Fruit fly (Drosophila melanogaster) whole organism, prepupa: Measurements from ENCODE around the gene CG5412.

Source experiments
- CG10669 ChIP-seq: fragments of 200-800 bp; sonication (Bioruptor generic); optimal IDR thresholded peaks from 3 replicates; lab custom pipeline; 2018; ENCODE audit warnings: missing biosample characterization, mild to moderate bottlenecking, missing genetic modification characterization, moderate library complexity
- CG1621 ChIP-seq: fragments of 200-800 bp; sonication (Bioruptor generic); optimal IDR thresholded peaks from 3 replicates; lab custom pipeline; 2018; ENCODE audit warnings: missing biosample characterization, mild to moderate bottlenecking, missing genetic modification characterization
- CG16779 ChIP-seq: fragments of 200-800 bp; sonication (Bioruptor generic); optimal IDR thresholded peaks from 3 replicates; lab custom pipeline; 2017; ENCODE audit warnings: missing biosample characterization, mild to moderate bottlenecking, missing genetic modification characterization
- CG31627 ChIP-seq: fragments of 200-800 bp; sonication (Bioruptor generic); optimal IDR thresholded peaks from 3 replicates; lab custom pipeline; 2016; ENCODE audit warnings: missing biosample characterization, missing genetic modification characterization
- CG32006 ChIP-seq: fragments of 200-800 bp; sonication (Bioruptor generic); optimal IDR thresholded peaks from 3 replicates; lab custom pipeline; 2017; ENCODE audit warnings: missing biosample characterization, mild to moderate bottlenecking, missing genetic modification characterization
- CG34406 ChIP-seq: fragments of 200-800 bp; sonication (Bioruptor generic); optimal IDR thresholded peaks from 3 replicates; lab custom pipeline; 2016; ENCODE audit warnings: missing biosample characterization, missing genetic modification characterization
- CG4318 ChIP-seq: fragments of 200-800 bp; sonication (Bioruptor generic); optimal IDR thresholded peaks from 3 replicates; lab custom pipeline; 2017; ENCODE audit warnings: missing biosample characterization, mild to moderate bottlenecking, missing genetic modification characterization
- CG6163 ChIP-seq: fragments of 200-800 bp; sonication (Bioruptor generic); IDR thresholded peaks from 3 replicates; pipeline ENCODE4 v1.3.6; 2022; ENCODE audit warnings: missing biosample characterization, missing genetic modification characterization
- CG6276 ChIP-seq: fragments of 200-800 bp; sonication (Bioruptor generic); optimal IDR thresholded peaks from 2 replicates; lab custom pipeline; 2017; ENCODE audit warnings: missing biosample characterization, mild to moderate bottlenecking, missing genetic modification characterization
- CG6792 ChIP-seq: fragments of 200-800 bp; sonication (Bioruptor generic); optimal IDR thresholded peaks from 3 replicates; lab custom pipeline; 2016; ENCODE audit warnings: missing biosample characterization, missing genetic modification characterization
- CG6808 ChIP-seq: fragments of 200-800 bp; sonication (Bioruptor generic); optimal IDR thresholded peaks from 3 replicates; lab custom pipeline; 2017; ENCODE audit warnings: missing biosample characterization, missing genetic modification characterization, mild to moderate bottlenecking, moderate library complexity, missing genetic modification reagents
- CG6854 ChIP-seq: fragments of 200-800 bp; sonication (Bioruptor generic); optimal IDR thresholded peaks from 2 replicates; lab custom pipeline; 2017; ENCODE audit warnings: missing biosample characterization, mild to moderate bottlenecking, missing genetic modification characterization
- CG8119 ChIP-seq: fragments of 200-800 bp; sonication (Bioruptor generic); IDR thresholded peaks from 3 replicates; pipeline ENCODE4 v1.3.6; 2022; ENCODE audit warnings: missing biosample characterization, missing genetic modification characterization
- CG8319 ChIP-seq: fragments of 200-800 bp; sonication (Bioruptor generic); optimal IDR thresholded peaks from 3 replicates; lab custom pipeline; 2016; ENCODE audit warnings: missing biosample characterization, missing genetic modification characterization
- CG8632 ChIP-seq: fragments of 200-800 bp; sonication (Bioruptor generic); optimal IDR thresholded peaks from 3 replicates; lab custom pipeline; 2016; ENCODE audit warnings: missing biosample characterization, missing genetic modification characterization
- CG9139 ChIP-seq: fragments of 200-800 bp; sonication (Bioruptor generic); optimal IDR thresholded peaks from 3 replicates; lab custom pipeline; 2017; ENCODE audit warnings: missing biosample characterization, mild to moderate bottlenecking, missing genetic modification characterization
- Eip78C ChIP-seq: fragments of 200-800 bp; sonication (Bioruptor generic); peaks from one replicate; lab custom pipeline; 2016; ENCODE audit warnings: missing biosample characterization, missing genetic modification characterization
- Ets21C ChIP-seq: fragments of 200-800 bp; sonication (Bioruptor generic); optimal IDR thresholded peaks from 3 replicates; lab custom pipeline; 2016; ENCODE audit warnings: missing biosample characterization, missing genetic modification characterization
- Gug ChIP-seq: fragments of 200-800 bp; sonication (Bioruptor generic); IDR thresholded peaks from 2 replicates; pipeline ENCODE4 v1.3.6; 2022; ENCODE audit warnings: missing biosample characterization, missing genetic modification characterization
- Hr39 ChIP-seq: fragments of 200-800 bp; sonication (Bioruptor generic); optimal IDR thresholded peaks from 2 replicates; lab custom pipeline; 2016; ENCODE audit warnings: missing biosample characterization, missing genetic modification characterization
- Hr4 ChIP-seq: fragments of 200-800 bp; sonication (Bioruptor generic); optimal IDR thresholded peaks from 3 replicates; lab custom pipeline; 2016; ENCODE audit warnings: missing biosample characterization, missing genetic modification characterization
- Lpt ChIP-seq: fragments of 200-800 bp; sonication (Bioruptor generic); optimal IDR thresholded peaks from 3 replicates; lab custom pipeline; 2016; ENCODE audit warnings: missing biosample characterization, missing genetic modification characterization
- Met ChIP-seq: fragments of 200-800 bp; sonication (Bioruptor generic); optimal IDR thresholded peaks from 3 replicates; lab custom pipeline; 2016; ENCODE audit warnings: missing biosample characterization, missing genetic modification characterization
- Sox102F ChIP-seq: fragments of 200-800 bp; sonication (Bioruptor generic); optimal IDR thresholded peaks from 2 replicates; lab custom pipeline; 2016; ENCODE audit warnings: missing biosample characterization, mild to moderate bottlenecking, missing genetic modification characterization
- Sox14 ChIP-seq: fragments of 200-800 bp; sonication (Bioruptor generic); optimal IDR thresholded peaks from 3 replicates; lab custom pipeline; 2016; ENCODE audit warnings: missing biosample characterization, missing genetic modification characterization
- Sox15 ChIP-seq: fragments of 200-800 bp; sonication (Bioruptor generic); optimal IDR thresholded peaks from 3 replicates; lab custom pipeline; 2016; ENCODE audit warnings: missing biosample characterization, missing genetic modification characterization
- achi ChIP-seq: fragments of 200-800 bp; sonication (Bioruptor generic); optimal IDR thresholded peaks from 3 replicates; lab custom pipeline; 2016; ENCODE audit warnings: missing biosample characterization, missing genetic modification characterization
- acj6 ChIP-seq: fragments of 200-800 bp; sonication (Bioruptor generic); optimal IDR thresholded peaks from 3 replicates; lab custom pipeline; 2016; ENCODE audit warnings: missing biosample characterization, missing genetic modification characterization
- cyc ChIP-seq: fragments of 200-800 bp; sonication (Bioruptor generic); optimal IDR thresholded peaks from 3 replicates; lab custom pipeline; 2016; ENCODE audit warnings: missing biosample characterization, missing genetic modification characterization
- eg ChIP-seq: fragments of 200-800 bp; sonication (Bioruptor generic); IDR thresholded peaks from 3 replicates; pipeline ENCODE4 v1.3.6; 2022; ENCODE audit warnings: missing biosample characterization, missing genetic modification characterization
- esn ChIP-seq: fragments of 200-800 bp; sonication (Bioruptor generic); optimal IDR thresholded peaks from 2 replicates; lab custom pipeline; 2016; ENCODE audit warnings: missing biosample characterization, mild to moderate bottlenecking, missing genetic modification characterization, moderate library complexity
- fd59A ChIP-seq: fragments of 200-800 bp; sonication (Bioruptor generic); optimal IDR thresholded peaks from 2 replicates; lab custom pipeline; 2017; ENCODE audit warnings: missing biosample characterization, mild to moderate bottlenecking, missing genetic modification characterization, missing genetic modification reagents
- lz ChIP-seq: fragments of 200-800 bp; sonication (Bioruptor generic); optimal IDR thresholded peaks from 3 replicates; lab custom pipeline; 2016; ENCODE audit warnings: missing biosample characterization, missing genetic modification characterization
- net ChIP-seq: fragments of 200-800 bp; sonication (Bioruptor generic); optimal IDR thresholded peaks from 3 replicates; lab custom pipeline; 2016; ENCODE audit warnings: missing biosample characterization, missing genetic modification characterization
- pdm3 ChIP-seq: fragments of 200-800 bp; sonication (Bioruptor generic); optimal IDR thresholded peaks from 3 replicates; lab custom pipeline; 2016; ENCODE audit warnings: missing biosample characterization, missing genetic modification characterization
- salr ChIP-seq, 2 experiments: fragments of 200-800 bp; sonication (Bioruptor generic); optimal IDR thresholded peaks; 3 replicates each; lab custom pipeline; 2016 to 2018; ENCODE audit warnings: missing biosample characterization in 2 of 2, missing genetic modification characterization in 2 of 2, mild to moderate bottlenecking in 1 of 2
- spab ChIP-seq: fragments of 200-800 bp; sonication (Bioruptor generic); optimal IDR thresholded peaks from 2 replicates; lab custom pipeline; 2017; ENCODE audit warnings: missing biosample characterization, mild to moderate bottlenecking, missing genetic modification characterization, missing genetic modification reagents
- ss ChIP-seq, 2 experiments: fragments of 200-800 bp; sonication (Bioruptor generic); optimal IDR thresholded peaks; 2 replicates in 1 of 2; 3 replicates in 1 of 2; lab custom pipeline; 2017 to 2018; ENCODE audit warnings: mild to moderate bottlenecking in 2 of 2, missing biosample characterization in 2 of 2, missing genetic modification characterization in 2 of 2, moderate library complexity in 1 of 2
- svp ChIP-seq: fragments of 200-800 bp; sonication (Bioruptor generic); peaks from one replicate; lab custom pipeline; 2016; ENCODE audit warnings: missing biosample characterization, missing genetic modification characterization
- topi ChIP-seq: fragments of 200-800 bp; sonication (Bioruptor generic); optimal IDR thresholded peaks from 3 replicates; lab custom pipeline; 2016; ENCODE audit warnings: missing biosample characterization, missing genetic modification characterization
- vri ChIP-seq: fragments of 200-800 bp; sonication (Bioruptor generic); optimal IDR thresholded peaks from 3 replicates; lab custom pipeline; 2016; ENCODE audit warnings: missing biosample characterization, mild to moderate bottlenecking, missing genetic modification characterization

Gene CG5412

DNA sequence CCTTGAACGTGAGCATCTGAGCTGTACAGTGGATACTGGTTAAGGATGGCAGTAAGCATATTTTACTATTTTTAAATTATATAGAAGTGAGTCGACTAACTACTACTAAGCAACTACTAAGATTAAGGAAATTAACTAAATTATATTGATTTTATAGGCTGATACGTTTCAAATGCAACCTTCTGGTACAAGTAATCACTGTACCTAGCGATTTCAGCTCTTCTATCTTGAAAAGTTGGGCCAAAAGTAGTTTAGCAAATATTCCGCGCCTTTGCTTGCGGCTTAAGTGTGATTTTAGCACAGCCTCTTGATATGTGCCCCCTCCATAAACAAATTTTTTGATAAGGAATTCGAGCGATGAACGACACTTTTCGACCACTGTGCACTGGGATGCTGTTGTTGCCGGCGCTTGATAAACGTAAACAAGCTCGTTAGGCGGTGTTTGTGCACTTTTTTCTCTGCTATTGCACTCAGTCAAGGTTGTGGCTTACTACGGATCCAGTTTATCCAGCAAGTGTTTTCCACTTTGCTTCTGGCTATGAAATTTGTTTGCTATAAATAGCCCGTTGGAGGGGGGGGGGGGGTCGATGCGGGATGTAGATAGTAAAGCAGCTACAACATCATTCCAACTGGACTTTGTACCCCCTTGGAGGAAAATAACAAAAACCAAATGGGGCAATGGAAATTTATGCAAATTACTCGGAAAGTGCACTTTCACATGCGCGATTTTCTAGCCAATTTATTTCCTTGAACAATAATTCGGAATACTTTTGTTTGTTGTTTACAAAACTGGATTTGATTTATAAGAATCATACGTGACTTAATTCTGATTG lies 20.4 kb upstream of the CG5412 start (continued):
- TF ChIP-seq CG9139 (GFP tag; lab: Kevin White, UChicago): peak; percentile 93
- peak; percentile 79 for TF ChIP-seq Gug (GFP tag; lab: Robert Waterston, UW)
- peak; percentile 89 for TF ChIP-seq CG32006 (GFP tag; lab: Kevin White, UChicago)
- TF ChIP-seq Met: peak; percentile 75
- peak; percentile 53 for TF ChIP-seq CG1621 (tag; lab: Kevin White, UChicago)
- peak; percentile 55 for TF ChIP-seq Lpt
- TF ChIP-seq CG34406 (GFP tag; lab: Kevin White, UChicago): peak; percentile 67
- peak; percentile 73 for TF ChIP-seq acj6 (GFP tag; lab: Kevin White, UChicago)
- TF ChIP-seq topi (GFP tag; lab: Kevin White, UChicago): peak; percentile 56
- TF ChIP-seq CG31627 (GFP tag; lab: Kevin White, UChicago): peak; percentile 66
- TF ChIP-seq pdm3 (GFP tag; lab: Kevin White, UChicago): peak; percentile 82
- peak; percentile 86 for TF ChIP-seq svp
- peak; percentile 66 for TF ChIP-seq spab (GFP tag; lab: Kevin White, UChicago)
- peak; percentile 65 for TF ChIP-seq fd59A (GFP tag; lab: Kevin White, UChicago)
- TF ChIP-seq lz (GFP tag; lab: Kevin White, UChicago): peak; percentile 65
- TF ChIP-seq CG6163: peak; percentile 81
- peak; percentile 84 for TF ChIP-seq Hr4
- peak; percentile 54 for TF ChIP-seq net (GFP tag; lab: Kevin White, UChicago)
- peak; percentile 51 for TF ChIP-seq Ets21C (GFP tag; lab: Kevin White, UChicago)
- TF ChIP-seq CG8319 (GFP tag; lab: Kevin White, UChicago): peak; percentile 61
- TF ChIP-seq CG6854 (GFP tag; lab: Kevin White, UChicago): peak; percentile 36
- peak; percentile 63 for TF ChIP-seq Sox15
- TF ChIP-seq CG16779 (tag; lab: Kevin White, UChicago): peak; percentile 78
- peak; percentile 52 for TF ChIP-seq CG8632 (GFP tag; lab: Kevin White, UChicago)
- no peak for TF ChIP-seq vri (GFP tag; lab: Kevin White, UChicago)
- TF ChIP-seq Eip78C (GFP tag; lab: Kevin White, UChicago): peak; percentile 89
- peak; percentile 65 for TF ChIP-seq CG8119 (GFP tag; lab: Robert Waterston, UW)
- TF ChIP-seq CG10669 (GFP tag; lab: Kevin White, UChicago): peak; percentile 64
- peak in 1 of 2 experiments; percentile 65 for TF ChIP-seq salr (GFP tag; optimal IDR thresholded peaks at IDR 0.05; lab: Kevin White, UChicago)
- peak; percentile 57 for TF ChIP-seq CG6792 (GFP tag; lab: Kevin White, UChicago)
- peak; percentile 70 for TF ChIP-seq Sox14
- TF ChIP-seq Sox102F: peak; percentile 64
- peak; percentile 88 for TF ChIP-seq CG6808 (GFP tag; lab: Kevin White, UChicago)
- peak; percentile 67 for TF ChIP-seq cyc (GFP tag; lab: Kevin White, UChicago)
- TF ChIP-seq CG4318 (GFP tag; lab: Kevin White, UChicago): peak; percentile 70
- TF ChIP-seq eg (GFP tag; lab: Robert Waterston, UW): peak; percentile 86
- TF ChIP-seq Hr39 (GFP tag; lab: Kevin White, UChicago): peak; percentile 74
- peak; percentile 89 for TF ChIP-seq ss (GFP tag; optimal IDR thresholded peaks at IDR 0.05; lab: Kevin White, UChicago)
- peak; percentile 88 for TF ChIP-seq CG6276
- TF ChIP-seq esn (GFP tag; lab: Kevin White, UChicago): peak; percentile 72
- peak; percentile 81 for TF ChIP-seq achi

DNA sequence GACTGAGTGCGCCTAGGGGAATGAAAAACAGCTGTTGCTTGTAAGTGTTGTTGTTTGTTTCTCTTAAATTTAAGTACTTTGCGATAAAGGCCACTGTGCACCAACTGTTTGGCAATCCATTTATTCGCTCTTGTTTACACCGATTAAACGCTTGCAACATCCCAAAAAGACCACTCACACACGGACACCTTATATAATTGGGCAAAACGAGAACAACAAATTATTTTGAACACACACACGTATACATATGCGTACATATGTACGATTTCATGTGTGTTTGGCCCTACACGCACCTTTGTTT lies 19.8 kb upstream of the CG5412 start:
- TF ChIP-seq CG6792 (GFP tag; lab: Kevin White, UChicago) (no peak), CG6276 (peak; percentile 16)
